Worm (Caenorhabditis elegans) whole organism, L4/young adult: ENCODE measurements around the gene H10E21.1.

Experiments used
- W03F9.2 ChIP-seq: fragments of 150-350 bp; optimal IDR thresholded peaks from 2 replicates; lab custom pipeline; 2014; ENCODE audit warnings: missing biosample characterization, missing genetic modification characterization
- dao-5 ChIP-seq: sonication (generic microtip); optimal IDR thresholded peaks from 2 replicates; lab custom pipeline; 2016; ENCODE audit warnings: missing genotype, missing genetic modification characterization, moderate library complexity, missing compliant biosample characterization
- him-1 ChIP-seq: sonication (generic microtip); optimal IDR thresholded peaks from 2 replicates; lab custom pipeline; 2016; ENCODE audit warnings: missing genotype, missing genetic modification reagents, missing genetic modification characterization, missing compliant biosample characterization

DNA sequence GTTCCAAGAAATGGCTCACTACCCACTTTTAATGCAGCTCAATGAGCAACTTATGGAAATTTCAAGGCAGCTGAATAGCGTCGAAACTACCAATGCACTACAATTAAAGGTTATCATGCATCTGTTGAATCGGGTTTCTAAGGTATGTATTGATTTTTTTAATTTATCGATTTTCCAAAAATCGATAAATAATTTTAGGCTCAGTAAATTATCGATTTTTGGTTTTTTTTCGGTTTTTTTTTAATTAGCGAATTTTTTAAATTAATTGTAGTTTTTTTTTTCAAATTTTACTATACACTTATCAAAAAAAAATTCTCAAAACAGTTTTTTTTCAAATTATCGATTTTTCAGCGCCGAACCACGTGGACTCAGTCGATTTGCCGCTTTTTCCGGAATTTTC, 1.2 kb downstream of the H10E21.1 start:
- no peak for TF ChIP-seq dao-5 (tag; lab: Kevin White, UChicago)
- no peak for TF ChIP-seq him-1 (tag; lab: Kevin White, UChicago)
- TF ChIP-seq W03F9.2 = no peak
